Worm (Caenorhabditis elegans): Measurements from ENCODE around the gene Y71H2B.8.
A peak's percentile ranks its signal among the peaks of the same experiment; 100 is the strongest.

DNA sequence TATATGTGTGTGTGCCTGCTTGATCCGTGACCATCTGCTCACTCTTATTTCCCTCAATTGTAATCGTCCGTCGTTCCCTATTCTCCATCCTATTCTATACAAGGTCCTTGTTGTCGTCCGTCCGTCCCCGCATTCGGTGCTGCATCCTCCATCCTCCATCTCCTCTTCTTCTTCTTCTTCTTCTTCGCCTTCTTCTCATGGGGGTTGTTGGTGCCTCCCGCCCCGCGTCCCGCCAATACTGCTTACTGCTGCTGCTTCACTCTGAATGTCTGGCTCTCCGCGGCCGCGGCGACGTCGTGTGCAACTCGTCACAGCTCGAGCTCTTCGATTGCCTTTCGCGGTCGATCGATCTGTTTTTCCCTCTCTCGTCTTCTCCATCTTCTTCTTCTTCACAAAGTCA, 44.0 kb upstream of the Y71H2B.8 start:
- TF ChIP-seq unc-39 (tag; optimal IDR thresholded peaks at IDR 0.05), result no peak
- TF ChIP-seq ztf-11 (tag; optimal IDR thresholded peaks at IDR 0.05), result no peak
- TF ChIP-seq elt-1 (tag; optimal IDR thresholded peaks at IDR 0.05), result no peak
- TF ChIP-seq nhr-237 (tag; optimal IDR thresholded peaks at IDR 0.05), result no peak
- TF ChIP-seq mbf-1 (tag; optimal IDR thresholded peaks at IDR 0.05), result no peak
- no peak for TF ChIP-seq ztf-4 (tag; optimal IDR thresholded peaks at IDR 0.05)
- TF ChIP-seq dmd-4 (tag; optimal IDR thresholded peaks at IDR 0.05), result no peak
- no peak for TF ChIP-seq ceh-82 (tag; optimal IDR thresholded peaks at IDR 0.05)
- TF ChIP-seq nhr-25 (tag; optimal IDR thresholded peaks at IDR 0.05), result no peak
- TF ChIP-seq zag-1 (tag; optimal IDR thresholded peaks at IDR 0.05), result peak; percentile 72
- no peak for TF ChIP-seq peb-1 (tag; optimal IDR thresholded peaks at IDR 0.05)
